Fruit fly (Drosophila melanogaster) whole organism, prepupa: Measurements from ENCODE around the gene CG10589.

Experiments
- Blimp-1 ChIP-seq: fragments of 200-800 bp; sonication (Bioruptor generic); optimal IDR thresholded peaks from 3 replicates; lab custom pipeline; 2017; ENCODE audit warnings: missing biosample characterization, missing genetic modification characterization, mild to moderate bottlenecking, moderate library complexity, missing genetic modification reagents
- CG10631 ChIP-seq: fragments of 200-800 bp; sonication (Bioruptor generic); optimal IDR thresholded peaks from 2 replicates; lab custom pipeline; 2016; ENCODE audit warnings: missing biosample characterization, missing genetic modification characterization
- CG10669 ChIP-seq: fragments of 200-800 bp; sonication (Bioruptor generic); optimal IDR thresholded peaks from 3 replicates; lab custom pipeline; 2018; ENCODE audit warnings: missing biosample characterization, mild to moderate bottlenecking, missing genetic modification characterization, moderate library complexity
- CG11762 ChIP-seq: fragments of 200-800 bp; sonication (Bioruptor generic); optimal IDR thresholded peaks from 3 replicates; lab custom pipeline; 2016; ENCODE audit warnings: missing biosample characterization, missing genetic modification characterization; ENCODE audit not compliant: insufficient read depth
- CG11902 ChIP-seq: fragments of 200-800 bp; sonication (Bioruptor generic); optimal IDR thresholded peaks from 3 replicates; lab custom pipeline; 2016; ENCODE audit warnings: missing biosample characterization, missing genetic modification characterization
- CG15336 ChIP-seq: fragments of 200-800 bp; sonication (Bioruptor generic); IDR thresholded peaks from 2 replicates; pipeline ENCODE4 v1.3.6; 2022; ENCODE audit warnings: missing biosample characterization, missing genetic modification characterization
- CG1621 ChIP-seq: fragments of 200-800 bp; sonication (Bioruptor generic); optimal IDR thresholded peaks from 3 replicates; lab custom pipeline; 2018; ENCODE audit warnings: missing biosample characterization, mild to moderate bottlenecking, missing genetic modification characterization
- CG16779 ChIP-seq: fragments of 200-800 bp; sonication (Bioruptor generic); optimal IDR thresholded peaks from 3 replicates; lab custom pipeline; 2017; ENCODE audit warnings: missing biosample characterization, mild to moderate bottlenecking, missing genetic modification characterization
- CG3032 ChIP-seq: fragments of 200-800 bp; optimal IDR thresholded peaks from 2 replicates; lab custom pipeline; 2019; ENCODE audit warnings: missing biosample characterization, mild to moderate bottlenecking, missing genetic modification characterization, moderate library complexity
- CG31627 ChIP-seq: fragments of 200-800 bp; sonication (Bioruptor generic); optimal IDR thresholded peaks from 3 replicates; lab custom pipeline; 2016; ENCODE audit warnings: missing biosample characterization, missing genetic modification characterization
- CG32006 ChIP-seq: fragments of 200-800 bp; sonication (Bioruptor generic); optimal IDR thresholded peaks from 3 replicates; lab custom pipeline; 2017; ENCODE audit warnings: missing biosample characterization, mild to moderate bottlenecking, missing genetic modification characterization
- CG34406 ChIP-seq: fragments of 200-800 bp; sonication (Bioruptor generic); optimal IDR thresholded peaks from 3 replicates; lab custom pipeline; 2016; ENCODE audit warnings: missing biosample characterization, missing genetic modification characterization
- CG3919 ChIP-seq: fragments of 200-800 bp; sonication (Bioruptor generic); optimal IDR thresholded peaks from 3 replicates; lab custom pipeline; 2016; ENCODE audit warnings: missing biosample characterization, missing genetic modification characterization
- CG6163 ChIP-seq: fragments of 200-800 bp; sonication (Bioruptor generic); IDR thresholded peaks from 3 replicates; pipeline ENCODE4 v1.3.6; 2022; ENCODE audit warnings: missing biosample characterization, missing genetic modification characterization
- CG6792 ChIP-seq: fragments of 200-800 bp; sonication (Bioruptor generic); optimal IDR thresholded peaks from 3 replicates; lab custom pipeline; 2016; ENCODE audit warnings: missing biosample characterization, missing genetic modification characterization
- CG6808 ChIP-seq: fragments of 200-800 bp; sonication (Bioruptor generic); optimal IDR thresholded peaks from 3 replicates; lab custom pipeline; 2017; ENCODE audit warnings: missing biosample characterization, missing genetic modification characterization, mild to moderate bottlenecking, moderate library complexity, missing genetic modification reagents
- CG8119 ChIP-seq: fragments of 200-800 bp; sonication (Bioruptor generic); IDR thresholded peaks from 3 replicates; pipeline ENCODE4 v1.3.6; 2022; ENCODE audit warnings: missing biosample characterization, missing genetic modification characterization
- CG8319 ChIP-seq: fragments of 200-800 bp; sonication (Bioruptor generic); optimal IDR thresholded peaks from 3 replicates; lab custom pipeline; 2016; ENCODE audit warnings: missing biosample characterization, missing genetic modification characterization
- CG9139 ChIP-seq: fragments of 200-800 bp; sonication (Bioruptor generic); optimal IDR thresholded peaks from 3 replicates; lab custom pipeline; 2017; ENCODE audit warnings: missing biosample characterization, mild to moderate bottlenecking, missing genetic modification characterization
- Eip75B ChIP-seq: fragments of 200-800 bp; sonication (Bioruptor generic); optimal IDR thresholded peaks from 3 replicates; lab custom pipeline; 2016; ENCODE audit warnings: missing biosample characterization, missing genetic modification characterization
- Eip78C ChIP-seq: fragments of 200-800 bp; sonication (Bioruptor generic); peaks from one replicate; lab custom pipeline; 2016; ENCODE audit warnings: missing biosample characterization, missing genetic modification characterization
- Eip93F ChIP-seq: fragments of 200-800 bp; sonication (Bioruptor generic); optimal IDR thresholded peaks from 2 replicates; lab custom pipeline; 2016; ENCODE audit warnings: missing biosample characterization, mild to moderate bottlenecking, missing genetic modification characterization
- Ets21C ChIP-seq: fragments of 200-800 bp; sonication (Bioruptor generic); optimal IDR thresholded peaks from 3 replicates; lab custom pipeline; 2016; ENCODE audit warnings: missing biosample characterization, missing genetic modification characterization
- Gug ChIP-seq: fragments of 200-800 bp; sonication (Bioruptor generic); IDR thresholded peaks from 2 replicates; pipeline ENCODE4 v1.3.6; 2022; ENCODE audit warnings: missing biosample characterization, missing genetic modification characterization
- Hr38 ChIP-seq: sonication (Bioruptor generic); optimal IDR thresholded peaks from 2 replicates; lab custom pipeline; 2016; ENCODE audit warnings: missing biosample characterization, missing genetic modification characterization
- Lpt ChIP-seq: fragments of 200-800 bp; sonication (Bioruptor generic); optimal IDR thresholded peaks from 3 replicates; lab custom pipeline; 2016; ENCODE audit warnings: missing biosample characterization, missing genetic modification characterization
- Met ChIP-seq: fragments of 200-800 bp; sonication (Bioruptor generic); optimal IDR thresholded peaks from 3 replicates; lab custom pipeline; 2016; ENCODE audit warnings: missing biosample characterization, missing genetic modification characterization
- Smox ChIP-seq: fragments of 200-800 bp; sonication (Bioruptor generic); optimal IDR thresholded peaks from 3 replicates; lab custom pipeline; 2016; ENCODE audit warnings: missing biosample characterization, missing genetic modification characterization
- Sox102F ChIP-seq: fragments of 200-800 bp; sonication (Bioruptor generic); optimal IDR thresholded peaks from 2 replicates; lab custom pipeline; 2016; ENCODE audit warnings: missing biosample characterization, mild to moderate bottlenecking, missing genetic modification characterization
- Sox14 ChIP-seq: fragments of 200-800 bp; sonication (Bioruptor generic); optimal IDR thresholded peaks from 3 replicates; lab custom pipeline; 2016; ENCODE audit warnings: missing biosample characterization, missing genetic modification characterization
- Sox15 ChIP-seq: fragments of 200-800 bp; sonication (Bioruptor generic); optimal IDR thresholded peaks from 3 replicates; lab custom pipeline; 2016; ENCODE audit warnings: missing biosample characterization, missing genetic modification characterization
- achi ChIP-seq: fragments of 200-800 bp; sonication (Bioruptor generic); optimal IDR thresholded peaks from 3 replicates; lab custom pipeline; 2016; ENCODE audit warnings: missing biosample characterization, missing genetic modification characterization
- acj6 ChIP-seq: fragments of 200-800 bp; sonication (Bioruptor generic); optimal IDR thresholded peaks from 3 replicates; lab custom pipeline; 2016; ENCODE audit warnings: missing biosample characterization, missing genetic modification characterization
- cyc ChIP-seq: fragments of 200-800 bp; sonication (Bioruptor generic); optimal IDR thresholded peaks from 3 replicates; lab custom pipeline; 2016; ENCODE audit warnings: missing biosample characterization, missing genetic modification characterization
- dsx ChIP-seq: fragments of 200-800 bp; optimal IDR thresholded peaks from 3 replicates; lab custom pipeline; 2019; ENCODE audit warnings: missing biosample characterization, mild to moderate bottlenecking, missing genetic modification characterization, moderate library complexity; ENCODE audit not compliant: poor library complexity, severe bottlenecking
- eg ChIP-seq: fragments of 200-800 bp; sonication (Bioruptor generic); IDR thresholded peaks from 3 replicates; pipeline ENCODE4 v1.3.6; 2022; ENCODE audit warnings: missing biosample characterization, missing genetic modification characterization
- fd85E ChIP-seq: fragments of 200-800 bp; sonication (Bioruptor generic); optimal IDR thresholded peaks from 3 replicates; lab custom pipeline; 2016; ENCODE audit warnings: missing biosample characterization, missing genetic modification characterization
- fkh ChIP-seq: fragments of 200-800 bp; sonication (Bioruptor generic); optimal IDR thresholded peaks from 3 replicates; lab custom pipeline; 2017; ENCODE audit warnings: missing biosample characterization, mild to moderate bottlenecking, missing genetic modification characterization, moderate library complexity
- net ChIP-seq: fragments of 200-800 bp; sonication (Bioruptor generic); optimal IDR thresholded peaks from 3 replicates; lab custom pipeline; 2016; ENCODE audit warnings: missing biosample characterization, missing genetic modification characterization
- pdm3 ChIP-seq: fragments of 200-800 bp; sonication (Bioruptor generic); optimal IDR thresholded peaks from 3 replicates; lab custom pipeline; 2016; ENCODE audit warnings: missing biosample characterization, missing genetic modification characterization
- salr ChIP-seq, 2 experiments: fragments of 200-800 bp; sonication (Bioruptor generic); optimal IDR thresholded peaks; 3 replicates each; lab custom pipeline; 2016 to 2018; ENCODE audit warnings: missing biosample characterization in 2 of 2, missing genetic modification characterization in 2 of 2, mild to moderate bottlenecking in 1 of 2
- spab ChIP-seq: fragments of 200-800 bp; sonication (Bioruptor generic); optimal IDR thresholded peaks from 2 replicates; lab custom pipeline; 2017; ENCODE audit warnings: missing biosample characterization, mild to moderate bottlenecking, missing genetic modification characterization, missing genetic modification reagents
- ss ChIP-seq, 2 experiments: fragments of 200-800 bp; sonication (Bioruptor generic); optimal IDR thresholded peaks; 2 replicates in 1 of 2; 3 replicates in 1 of 2; lab custom pipeline; 2017 to 2018; ENCODE audit warnings: mild to moderate bottlenecking in 2 of 2, missing biosample characterization in 2 of 2, missing genetic modification characterization in 2 of 2, moderate library complexity in 1 of 2
- topi ChIP-seq: fragments of 200-800 bp; sonication (Bioruptor generic); optimal IDR thresholded peaks from 3 replicates; lab custom pipeline; 2016; ENCODE audit warnings: missing biosample characterization, missing genetic modification characterization
- vri ChIP-seq: fragments of 200-800 bp; sonication (Bioruptor generic); optimal IDR thresholded peaks from 3 replicates; lab custom pipeline; 2016; ENCODE audit warnings: missing biosample characterization, mild to moderate bottlenecking, missing genetic modification characterization

CG10589 gene

dm6 chr3L:20950136-20950499, 22.5 kb downstream of the CG10589 start (continued):
- peak; percentile 78 for TF ChIP-seq Blimp-1 (GFP tag; lab: Kevin White, UChicago)
- peak; percentile 97 for TF ChIP-seq dsx
- TF ChIP-seq CG31627 (GFP tag; lab: Kevin White, UChicago): peak; percentile 95
- TF ChIP-seq CG10669 (GFP tag; lab: Kevin White, UChicago): peak; percentile 98
- TF ChIP-seq fkh (GFP tag; lab: Kevin White, UChicago): no peak
- TF ChIP-seq fd85E (GFP tag; lab: Kevin White, UChicago): peak; percentile 77
- TF ChIP-seq Sox15: peak; percentile 93
- TF ChIP-seq CG34406 (GFP tag; lab: Kevin White, UChicago): peak; percentile 96
- peak; percentile 97 for TF ChIP-seq topi (GFP tag; lab: Kevin White, UChicago)
- TF ChIP-seq Met (GFP tag; lab: Kevin White, UChicago): peak; percentile 96
- TF ChIP-seq CG11762: peak; percentile 93
- TF ChIP-seq ss (GFP tag; optimal IDR thresholded peaks at IDR 0.05; lab: Kevin White, UChicago): peak; percentile 93 to 96
- TF ChIP-seq Eip75B (GFP tag; lab: Kevin White, UChicago): peak; percentile 97
- peak; percentile 98 for TF ChIP-seq CG3032 (tag; lab: Kevin White, UChicago)
- TF ChIP-seq Smox (GFP tag; lab: Kevin White, UChicago): peak; percentile 95
- TF ChIP-seq salr (GFP tag; optimal IDR thresholded peaks at IDR 0.05; lab: Kevin White, UChicago): peak; percentile 89 to 95
- peak; percentile 92 for TF ChIP-seq Ets21C (GFP tag; lab: Kevin White, UChicago)
- TF ChIP-seq achi (GFP tag; lab: Kevin White, UChicago): peak; percentile 96
- TF ChIP-seq CG3919 (GFP tag; lab: Kevin White, UChicago): peak; percentile 97
- peak; percentile 99 for TF ChIP-seq Eip78C (GFP tag; lab: Kevin White, UChicago)
- TF ChIP-seq CG1621 (tag; lab: Kevin White, UChicago): peak; percentile 92
- TF ChIP-seq vri (GFP tag; lab: Kevin White, UChicago): peak; percentile 89
- peak; percentile 90 for TF ChIP-seq CG6163 (GFP tag; lab: Robert Waterston, UW)
- TF ChIP-seq pdm3: peak; percentile 97

dm6 chr3L:20950520-20951135, 23.0 kb downstream of the CG10589 start:
- TF ChIP-seq Eip78C (GFP tag; lab: Kevin White, UChicago) (peak; percentile 99), salr (GFP tag; optimal IDR thresholded peaks at IDR 0.05; lab: Kevin White, UChicago) (peak; percentile 84 to 94), Lpt (GFP tag; lab: Kevin White, UChicago) (peak; percentile 71), cyc (GFP tag; lab: Kevin White, UChicago) (peak; percentile 87), acj6 (GFP tag; lab: Kevin White, UChicago) (peak; percentile 94), CG6163 (GFP tag; lab: Robert Waterston, UW) (peak; percentile 71; the same call in 1 of the 3 replicates), Eip75B (GFP tag; lab: Kevin White, UChicago) (peak; percentile 91), spab (GFP tag; lab: Kevin White, UChicago) (peak; percentile 98), CG16779 (tag; lab: Kevin White, UChicago) (peak; percentile 88), CG6792 (GFP tag; lab: Kevin White, UChicago) (peak; percentile 91), CG9139 (GFP tag; lab: Kevin White, UChicago) (peak; percentile 87), Met (GFP tag; lab: Kevin White, UChicago) (peak; percentile 91), vri (GFP tag; lab: Kevin White, UChicago) (peak; percentile 65), Eip93F (GFP tag; lab: Kevin White, UChicago) (peak; percentile 63), CG32006 (peak; percentile 94), CG15336 (GFP tag; lab: Robert Waterston, UW) (peak; percentile 83), Sox14 (GFP tag; lab: Kevin White, UChicago) (peak; percentile 94), CG8119 (GFP tag; lab: Robert Waterston, UW) (peak; percentile 88), topi (GFP tag; lab: Kevin White, UChicago) (peak; percentile 93), CG8319 (peak; percentile 90), Smox (GFP tag; lab: Kevin White, UChicago) (peak; percentile 88), net (GFP tag; lab: Kevin White, UChicago) (peak; percentile 89), CG10631 (GFP tag; lab: Kevin White, UChicago) (peak; percentile 94), CG10669 (GFP tag; lab: Kevin White, UChicago) (peak; percentile 96), Gug (GFP tag; lab: Robert Waterston, UW) (peak; percentile 72), Blimp-1 (GFP tag; lab: Kevin White, UChicago) (peak; percentile 74), dsx (peak; percentile 93), CG3032 (tag; lab: Kevin White, UChicago) (peak; percentile 97), CG11902 (GFP tag; lab: Kevin White, UChicago) (peak; percentile 89), achi (GFP tag; lab: Kevin White, UChicago) (peak; percentile 93), Sox15 (peak; percentile 95), fd85E (GFP tag; lab: Kevin White, UChicago) (peak; percentile 6), pdm3 (peak; percentile 94), eg (GFP tag; lab: Robert Waterston, UW) (peak; percentile 61), Hr38 (no peak), Sox102F (peak; percentile 86), CG34406 (GFP tag; lab: Kevin White, UChicago) (peak; percentile 95), CG6808 (peak; percentile 96)
